Worm (Caenorhabditis elegans) whole organism, midembryonic: ENCODE results near the gene Y53C12A.7.
"Not testable (repeated sequence)": the region's sequence is repeated elsewhere in the genome, so short reads cannot be mapped to it uniquely, and the experiment has no call there.

ENCODE experiments used
- T22C8.4 ChIP-seq: fragments of 200-800 bp; sonication (Bioruptor generic); IDR thresholded peaks from 2 replicates; pipeline ENCODE4 v1.3.6; 2022; ENCODE audit warnings: missing genetic modification characterization, missing compliant biosample characterization
- cog-1 ChIP-seq: sonication (generic microtip); optimal IDR thresholded peaks from 2 replicates; lab custom pipeline; 2016; ENCODE audit warnings: missing genetic modification characterization, missing compliant biosample characterization
- flt-1 ChIP-seq: fragments of 200-800 bp; sonication (Bioruptor generic); IDR thresholded peaks from 2 replicates; pipeline ENCODE4 v1.3.6; 2022; ENCODE audit warnings: missing genetic modification characterization, missing compliant biosample characterization
- klf-2 ChIP-seq: fragments of 200-800 bp; sonication (Bioruptor generic); conservative IDR thresholded peaks from 2 replicates; pipeline ENCODE4 v1.3.6; 2022; ENCODE audit warnings: missing genetic modification reagents, missing genetic modification characterization, missing compliant biosample characterization
- med-1 ChIP-seq: sonication (generic microtip); optimal IDR thresholded peaks from 2 replicates; lab custom pipeline; 2017; ENCODE audit warnings: missing genetic modification characterization, mild to moderate bottlenecking, missing compliant biosample characterization, antibody characterized with exemption, missing genetic modification reagents; ENCODE audit not compliant: insufficient read depth
- ref-1 ChIP-seq: fragments of 200-800 bp; sonication (Bioruptor generic); conservative IDR thresholded peaks from 2 replicates; pipeline ENCODE4 v1.3.6; 2022; ENCODE audit warnings: missing genetic modification reagents, missing genetic modification characterization, missing compliant biosample characterization
- tab-1 ChIP-seq: fragments of 200-800 bp; sonication (Bioruptor generic); IDR thresholded peaks from 2 replicates; pipeline ENCODE4 v1.3.6; 2022; ENCODE audit warnings: missing genetic modification characterization, missing compliant biosample characterization
- ztf-23 ChIP-seq: fragments of 200-800 bp; sonication (Bioruptor generic); IDR thresholded peaks from 2 replicates; pipeline ENCODE4 v1.3.6; 2022; ENCODE audit warnings: missing genetic modification reagents, missing genetic modification characterization, missing compliant biosample characterization
- ztf-29 ChIP-seq: fragments of 200-800 bp; sonication (Bioruptor generic); IDR thresholded peaks from 2 replicates; pipeline ENCODE4 v1.3.6; 2022; ENCODE audit warnings: missing genetic modification reagents, missing genetic modification characterization, missing compliant biosample characterization

Gene Y53C12A.7

DNA sequence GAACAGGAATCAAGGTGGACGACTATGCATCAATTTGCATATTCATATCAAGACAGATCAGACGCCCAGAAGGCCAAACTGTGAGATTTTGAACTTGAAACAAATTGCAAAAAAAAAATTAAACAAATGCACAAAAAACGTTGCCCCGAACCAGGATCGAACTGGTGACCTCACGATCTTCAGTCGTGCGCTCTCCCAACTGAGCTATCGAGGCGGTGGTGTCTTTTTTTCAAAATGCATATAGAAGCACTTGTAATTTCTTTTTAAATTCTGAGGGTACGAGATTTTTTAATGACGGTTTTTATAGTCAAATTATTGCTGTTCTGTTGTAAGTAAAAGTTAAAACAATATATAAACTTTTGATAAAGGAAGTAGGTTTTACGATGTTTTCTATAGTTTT is 12.7 kb downstream of the Y53C12A.7 start:
- TF ChIP-seq tab-1 (GFP tag; lab: Robert Waterston, UW) (peak; percentile 34; the same call in 1 of the 2 replicates), ref-1 (GFP tag; lab: Robert Waterston, UW) (no peak)

DNA sequence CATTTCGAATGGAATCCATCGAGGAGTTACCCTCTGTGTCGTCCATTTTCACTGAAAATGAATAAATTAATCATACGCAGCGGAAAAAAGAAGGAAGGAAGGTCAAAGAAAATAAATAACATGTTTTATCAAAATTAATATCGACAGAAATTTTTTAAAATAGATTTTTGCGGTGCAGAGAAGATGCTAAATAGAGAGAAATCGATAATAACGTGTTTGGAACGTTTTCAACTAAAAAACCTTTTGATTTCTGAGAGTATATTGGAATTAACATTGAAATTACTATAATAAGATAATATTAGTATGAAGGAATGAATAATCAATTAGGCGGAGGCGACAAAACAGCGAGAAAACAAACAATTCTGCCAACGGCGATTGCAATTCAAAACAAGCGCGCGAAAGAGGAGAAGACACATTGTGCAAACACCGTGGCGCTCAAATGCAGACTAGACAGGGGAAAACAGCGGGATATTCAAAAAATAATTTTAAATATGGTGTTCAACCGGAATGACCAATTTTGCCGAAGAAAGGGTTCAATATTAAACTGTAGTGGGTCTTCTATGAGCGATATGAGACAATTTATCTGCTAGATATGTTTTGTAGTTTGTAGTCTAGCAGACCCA is 16.2 kb downstream of the Y53C12A.7 start, which contains the start of gene wee-1.3:
TSS of gene wee-1.3 (minus strand) at position 51 of the 623 bp plus-strand sequence.
- TF ChIP-seq tab-1 (GFP tag; lab: Robert Waterston, UW) (no peak), klf-2 (GFP tag; lab: Robert Waterston, UW) (no peak), ref-1 (GFP tag; lab: Robert Waterston, UW) (no peak), flt-1 (GFP tag; lab: Robert Waterston, UW) (0 out of 2 replicates have a peak, but pooled peaks have one; percentile 17), T22C8.4 (GFP tag; lab: Robert Waterston, UW) (0 out of 2 replicates have a peak, but pooled peaks have one; percentile 23), cog-1 (tag; lab: Kevin White, UChicago) (peak; percentile 80), ztf-23 (no peak), ztf-29 (GFP tag; lab: Robert Waterston, UW) (no peak), med-1 (GFP tag; lab: Kevin White, UChicago) (no peak)

DNA sequence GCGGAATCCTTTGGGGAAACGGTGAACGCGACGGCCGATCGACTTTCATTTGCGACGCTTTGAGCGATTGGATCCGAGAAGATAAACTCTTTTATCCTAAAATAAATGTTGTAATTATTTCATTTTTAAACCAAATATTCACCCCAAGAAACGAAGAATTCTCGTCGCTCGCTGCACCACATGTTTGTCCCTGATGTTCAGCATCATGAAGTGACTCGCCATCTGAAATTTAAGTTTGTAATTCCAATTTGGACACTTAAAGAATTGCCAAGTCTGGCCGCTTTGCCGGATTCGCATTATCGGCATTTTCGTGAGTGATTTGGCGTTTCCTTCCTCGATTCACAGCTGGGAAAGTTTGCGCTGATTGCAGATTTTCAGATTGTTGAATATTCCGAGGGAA is 17.6 kb downstream of the Y53C12A.7 start, which contains the start of gene Y53C12A.6:
TSS of gene Y53C12A.6 (minus strand) at position 101 of the 400 bp plus-strand sequence.
- TF ChIP-seq cog-1 (tag; lab: Kevin White, UChicago) (no peak), klf-2 (GFP tag; lab: Robert Waterston, UW) (no peak), T22C8.4 (GFP tag; lab: Robert Waterston, UW) (no peak)

DNA sequence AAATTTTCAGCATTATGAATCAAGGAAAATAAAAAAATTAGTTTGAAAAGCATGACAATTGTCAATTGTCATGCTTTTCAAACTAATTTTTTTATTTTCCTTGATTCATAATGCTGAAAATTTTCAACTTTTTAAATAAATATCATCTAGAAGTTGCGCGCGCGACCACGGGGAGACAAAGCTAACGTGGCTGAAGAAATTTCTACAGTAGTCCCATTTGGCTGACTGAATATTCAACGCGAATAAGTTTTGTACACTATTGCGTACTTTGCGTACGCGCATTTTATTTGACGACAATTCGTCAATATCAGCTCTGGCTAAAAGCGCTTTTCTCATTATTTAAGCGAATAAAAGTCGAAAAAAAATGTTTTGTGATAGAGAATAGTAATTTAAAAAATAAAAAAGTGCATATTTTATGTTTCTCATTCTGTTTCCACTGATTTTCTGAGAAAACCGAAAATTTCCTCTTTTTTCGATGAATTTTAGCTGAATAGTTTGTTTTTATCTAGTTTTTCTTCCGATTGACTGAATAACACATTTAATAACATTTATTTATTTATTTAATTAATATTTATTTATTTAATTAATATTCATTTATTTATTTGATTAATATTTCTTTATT is 18.4 kb downstream of the Y53C12A.7 start, which contains the start of gene Y53C12A.11:
TSS of gene Y53C12A.11 (minus strand) at position 68 of the 622 bp plus-strand sequence.
- not testable (repeated sequence) for TF ChIP-seq klf-2, flt-1, tab-1 (GFP tag; lab: Robert Waterston, UW)

DNA sequence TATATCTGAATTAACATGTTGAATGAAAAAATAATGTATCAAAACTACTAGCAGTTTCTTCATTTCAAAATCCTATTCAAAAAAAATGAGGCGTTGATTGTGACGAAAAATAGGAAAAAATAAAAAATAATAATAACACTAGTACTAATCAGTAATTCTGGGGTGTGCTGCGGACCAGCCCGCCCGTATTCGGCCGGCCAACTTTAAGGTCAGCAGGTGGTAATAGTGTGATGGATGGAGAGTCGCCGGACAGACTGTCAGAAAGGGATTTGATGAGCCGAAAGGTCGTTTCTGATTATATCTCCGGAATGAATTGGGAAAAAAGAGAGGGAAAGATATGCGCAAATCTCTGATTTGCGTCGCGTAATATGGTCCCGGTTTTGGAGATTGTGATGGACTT is 24.1 kb downstream of the Y53C12A.7 start, which contains the start of gene cutl-2:
TSS of gene cutl-2 (minus strand) at position 210 of the 400 bp plus-strand sequence.
- TF ChIP-seq klf-2 (GFP tag; lab: Robert Waterston, UW) (no peak), tab-1 (GFP tag; lab: Robert Waterston, UW) (no peak), flt-1 (GFP tag; lab: Robert Waterston, UW) (no peak), med-1 (GFP tag; lab: Kevin White, UChicago) (no peak), T22C8.4 (GFP tag; lab: Robert Waterston, UW) (no peak), ref-1 (GFP tag; lab: Robert Waterston, UW) (no peak), ztf-23 (no peak), ztf-29 (GFP tag; lab: Robert Waterston, UW) (no peak), cog-1 (tag; lab: Kevin White, UChicago) (no peak)

DNA sequence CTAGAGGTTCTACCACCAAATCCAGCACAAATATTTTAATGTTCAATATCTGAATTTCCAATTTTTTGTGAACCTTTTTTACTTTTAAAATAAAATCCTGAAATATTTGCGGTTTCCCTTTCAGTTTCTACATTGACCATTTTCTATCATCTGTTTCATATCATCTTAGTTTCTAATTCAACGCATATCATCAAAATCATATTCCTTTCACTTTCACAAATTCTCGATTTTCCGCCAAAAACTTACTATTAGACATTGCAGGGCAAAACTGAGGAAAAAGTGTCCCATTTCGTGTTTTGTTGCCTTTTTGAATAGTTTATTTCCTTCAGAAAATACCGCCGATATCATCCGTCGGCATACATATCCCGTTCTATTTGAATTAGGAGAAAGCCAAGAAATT is 24.7 kb downstream of the Y53C12A.7 start:
- no peak for TF ChIP-seq ref-1 (GFP tag; lab: Robert Waterston, UW)
- TF ChIP-seq klf-2 (GFP tag; lab: Robert Waterston, UW): no peak
- TF ChIP-seq ztf-23: no peak
- no peak for TF ChIP-seq med-1 (GFP tag; lab: Kevin White, UChicago)
- no peak for TF ChIP-seq T22C8.4 (GFP tag; lab: Robert Waterston, UW)
- TF ChIP-seq tab-1 (GFP tag; lab: Robert Waterston, UW): no peak
- TF ChIP-seq cog-1 (tag; lab: Kevin White, UChicago): no peak
- TF ChIP-seq ztf-29 (GFP tag; lab: Robert Waterston, UW): no peak
- no peak for TF ChIP-seq flt-1 (GFP tag; lab: Robert Waterston, UW)

DNA sequence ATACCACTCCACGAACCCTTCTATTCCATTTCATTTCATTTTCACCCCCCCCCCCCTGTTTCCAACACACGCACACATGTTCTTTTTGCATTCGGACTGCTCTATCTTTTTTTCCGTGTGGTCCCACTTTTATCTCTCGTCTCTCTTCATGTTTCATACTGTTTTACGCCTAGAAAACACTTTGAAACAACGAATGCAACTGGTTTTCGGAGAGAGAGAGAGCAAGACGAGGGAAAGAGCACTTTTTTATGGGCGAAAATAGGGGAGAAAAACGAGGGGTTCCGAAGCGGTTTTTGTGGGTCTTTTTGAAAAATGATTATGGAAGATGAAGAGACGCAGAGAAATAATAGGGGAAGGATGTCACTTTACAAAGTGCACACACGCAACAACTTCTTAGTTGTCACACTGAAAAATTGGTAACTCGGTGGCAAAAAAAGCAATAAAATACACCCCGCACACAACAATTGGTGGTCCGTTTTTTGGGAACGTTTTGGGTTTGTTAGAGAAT is 26.9 kb downstream of the Y53C12A.7 start:
- TF ChIP-seq flt-1 (GFP tag; lab: Robert Waterston, UW) (no peak), tab-1 (GFP tag; lab: Robert Waterston, UW) (no peak), med-1 (GFP tag; lab: Kevin White, UChicago) (no peak), ztf-23 (no peak)

DNA sequence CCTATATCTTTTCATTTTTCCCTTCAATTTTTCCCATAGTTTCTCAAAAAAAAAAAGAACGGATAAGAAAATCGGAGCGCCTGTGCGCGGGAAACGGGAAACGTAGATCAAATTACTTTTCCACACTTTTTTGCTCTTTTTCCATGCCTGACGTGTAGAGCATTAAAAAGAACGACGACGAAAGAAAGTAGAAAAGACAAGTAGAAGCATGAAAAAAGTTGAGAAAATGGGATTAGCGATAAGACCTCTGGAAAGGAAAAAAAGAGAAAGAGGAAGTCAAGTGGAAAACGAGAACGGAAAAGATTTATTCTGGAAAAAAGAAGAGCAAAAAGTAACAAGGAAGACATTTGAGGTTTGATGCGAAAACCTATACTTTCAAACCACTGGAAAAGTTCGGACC is 28.2 kb downstream of the Y53C12A.7 start:
- TF ChIP-seq ztf-23 (no peak), klf-2 (GFP tag; lab: Robert Waterston, UW) (no peak)

DNA sequence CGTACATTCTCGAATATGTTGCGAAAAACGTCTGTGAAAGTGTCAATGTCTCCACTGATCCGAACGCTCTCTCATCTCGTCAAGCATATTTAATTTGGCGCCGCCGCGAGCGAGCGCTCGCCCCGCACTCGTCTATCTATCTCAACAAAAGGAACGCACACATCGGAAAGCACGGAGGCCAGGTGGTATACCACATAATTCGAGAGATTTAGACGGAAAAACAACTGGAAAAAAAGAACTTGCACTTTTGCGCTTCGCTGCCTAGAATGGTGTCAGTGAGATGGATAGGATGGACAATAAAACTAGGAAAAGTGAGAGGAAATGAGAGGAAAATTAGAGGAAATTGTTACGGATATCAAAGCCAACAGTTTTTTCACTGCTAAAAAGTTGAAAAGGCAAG is 28.9 kb downstream of the Y53C12A.7 start:
- TF ChIP-seq T22C8.4 (GFP tag; lab: Robert Waterston, UW): no peak
- TF ChIP-seq flt-1 (GFP tag; lab: Robert Waterston, UW): no peak
- no peak for TF ChIP-seq cog-1 (tag; lab: Kevin White, UChicago)

DNA sequence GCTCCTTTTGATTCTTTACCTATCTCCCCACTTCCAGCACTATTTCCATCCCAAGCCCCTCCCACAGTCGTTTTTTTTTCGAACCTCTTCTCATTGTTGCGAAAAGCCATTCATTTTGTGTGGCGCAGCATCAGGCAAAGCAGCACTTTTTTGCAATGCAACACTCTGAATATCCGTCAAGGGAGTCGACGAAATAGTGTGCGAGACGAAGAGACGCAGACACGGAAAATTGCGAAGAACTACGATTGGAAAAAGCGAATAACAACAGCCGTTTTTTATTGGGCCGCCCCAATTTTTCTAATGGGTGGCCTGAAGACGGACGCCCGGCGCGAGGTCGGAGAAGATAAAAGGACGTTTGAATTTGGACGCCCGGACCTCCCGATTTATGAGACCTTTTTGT is 29.5 kb downstream of the Y53C12A.7 start:
- TF ChIP-seq ztf-23: no peak
